Fruit fly (Drosophila melanogaster): ENCODE results near the gene Vha26.

Vha26 gene

DNA sequence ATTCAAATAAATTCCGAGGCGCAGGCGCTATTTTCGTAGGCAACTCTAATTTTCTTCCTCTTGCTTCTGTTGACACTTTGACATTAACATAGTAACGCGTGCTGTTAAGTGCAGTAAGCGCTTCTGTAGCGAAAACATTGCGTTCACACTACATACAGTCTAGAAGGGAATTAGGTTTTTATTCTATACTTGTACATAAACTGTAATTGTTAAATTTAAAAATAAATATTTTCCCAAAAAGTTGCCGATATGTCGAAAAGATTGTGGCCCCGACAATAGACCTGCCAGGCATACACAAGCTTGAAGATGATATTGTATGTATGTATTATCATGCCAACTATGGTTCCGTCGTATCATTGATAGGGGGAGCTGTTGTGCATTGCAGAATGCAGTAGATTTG lies 14.9 kb downstream of the Vha26 start, which contains the start of gene asl (continued):
- TF ChIP-seq kah (GFP tag; optimal IDR thresholded peaks at IDR 0.05) (no peak), Hr78 (GFP tag; optimal IDR thresholded peaks at IDR 0.05) (peak in 1 of 2 experiments; percentile 65), Hsf (GFP tag; optimal IDR thresholded peaks at IDR 0.05) (peak; percentile 64), Opbp (GFP tag; IDR thresholded peaks at IDR 0.05; ENCODE audit: partially characterized antibody) (no peak), dati (GFP tag; IDR thresholded peaks at IDR 0.05) (0 out of 2 replicates have a peak, but pooled peaks have one; percentile 25), B-H1 (GFP tag; IDR thresholded peaks at IDR 0.05) (no peak), fd64A (GFP tag; optimal IDR thresholded peaks at IDR 0.05) (no peak), CG3065 (GFP tag; optimal IDR thresholded peaks at IDR 0.05) (peak; percentile 19), Adf1 (GFP tag; IDR thresholded peaks at IDR 0.05) (no peak; the same call in 1 of the 2 replicates), sc (optimal IDR thresholded peaks at IDR 0.05) (no peak), sc (GFP tag; optimal IDR thresholded peaks at IDR 0.05) (no peak), ase (GFP tag; IDR thresholded peaks at IDR 0.05) (peak; percentile 55; the same call in 1 of the 3 replicates), CG11456 (GFP tag; IDR thresholded peaks at IDR 0.05) (0 out of 3 replicates have a peak, but pooled peaks have one; percentile 45), CG1603 (tag; optimal IDR thresholded peaks at IDR 0.05) (peak; percentile 79), Stat92E (GFP tag; optimal IDR thresholded peaks at IDR 0.05) (no peak), CG18262 (tag; optimal IDR thresholded peaks at IDR 0.05) (peak; percentile 61), CG5245 (GFP tag; optimal IDR thresholded peaks at IDR 0.05) (peak; percentile 16), Hr39 (optimal IDR thresholded peaks at IDR 0.05) (no peak), Gsc (GFP tag; IDR thresholded peaks at IDR 0.05) (no peak), CG15269 (tag; optimal IDR thresholded peaks at IDR 0.05) (no peak), btn (GFP tag; optimal IDR thresholded peaks at IDR 0.05) (no peak), CG4854 (GFP tag; optimal IDR thresholded peaks at IDR 0.05) (peak; percentile 59), CG1792 (GFP tag; optimal IDR thresholded peaks at IDR 0.05) (peak; percentile 24), CG8388 (GFP tag; optimal IDR thresholded peaks at IDR 0.05) (peak; percentile 57), z (GFP tag; IDR thresholded peaks at IDR 0.05) (no peak), lab (GFP tag; optimal IDR thresholded peaks at IDR 0.05) (no peak), Eip74EF (GFP tag; optimal IDR thresholded peaks at IDR 0.05) (peak in 1 of 2 experiments; percentile 88), CG12744 (GFP tag; optimal IDR thresholded peaks at IDR 0.05) (peak; percentile 32), CG8089 (GFP tag; optimal IDR thresholded peaks at IDR 0.05) (peak; percentile 42), jumu (GFP tag; optimal IDR thresholded peaks at IDR 0.05) (peak; percentile 30), Tbp (GFP tag; optimal IDR thresholded peaks at IDR 0.05) (peak; percentile 2), lmd (GFP tag; IDR thresholded peaks at IDR 0.05) (peak; percentile 67), Hand (GFP tag; optimal IDR thresholded peaks at IDR 0.05) (no peak), CG4707 (GFP tag; optimal IDR thresholded peaks at IDR 0.05) (peak; percentile 37), CG1602 (GFP tag; optimal IDR thresholded peaks at IDR 0.05) (peak; percentile 38), CG18619 (GFP tag; optimal IDR thresholded peaks at IDR 0.05) (peak; percentile 56), Neu2 (GFP tag; optimal IDR thresholded peaks at IDR 0.05; ENCODE audit: borderline replicate concordance) (no peak), insv (GFP tag; optimal IDR thresholded peaks at IDR 0.05) (peak in 1 of 2 experiments; percentile 77), CG17385 (GFP tag; optimal IDR thresholded peaks at IDR 0.05) (peak; percentile 99), en (GFP tag; optimal IDR thresholded peaks at IDR 0.05) (no peak), CG10979 (tag; optimal IDR thresholded peaks at IDR 0.05) (peak; percentile 58), shn (GFP tag; optimal IDR thresholded peaks at IDR 0.05) (peak; percentile 25), CG10147 (GFP tag; optimal IDR thresholded peaks at IDR 0.05) (peak; percentile 27), CG1024 (GFP tag; IDR thresholded peaks at IDR 0.05) (peak; percentile 37; the same call in 1 of the 2 replicates), CkIIα-i1 (GFP tag; IDR thresholded peaks at IDR 0.05) (no peak), CG16815 (GFP tag; optimal IDR thresholded peaks at IDR 0.05) (peak; percentile 39), CG7963 (GFP tag; IDR thresholded peaks at IDR 0.05; ENCODE audit: partially characterized antibody) (no peak), Nf-YC (tag; optimal IDR thresholded peaks at IDR 0.05) (peak; percentile 68), CG16863 (GFP tag; optimal IDR thresholded peaks at IDR 0.05) (peak; percentile 34), CG1647 (GFP tag; optimal IDR thresholded peaks at IDR 0.05) (peak; percentile 56)

Data from whole organism, embryonic.